Worm (Caenorhabditis elegans) whole organism, L4 larva: Measurements from ENCODE around the gene amt-4.

Source experiments
- T26A8.4 ChIP-seq: fragments of 200-800 bp; sonication (Bioruptor generic); IDR thresholded peaks from 2 replicates; pipeline ENCODE4 v1.3.6; 2022; ENCODE audit warnings: missing genetic modification characterization, missing compliant biosample characterization
- ZK546.5 ChIP-seq, 2 experiments: sonication (generic microtip); optimal IDR thresholded peaks; 2 replicates each; lab custom pipeline; 2017; ENCODE audit warnings: missing biosample characterization in 2 of 2, missing genetic modification characterization in 2 of 2
- aha-1 ChIP-seq: fragments of 150-350 bp; peaks from one replicate; lab custom pipeline; 2014; ENCODE audit warnings: missing biosample characterization, missing genetic modification characterization
- arid-1 ChIP-seq: fragments of 200-800 bp; sonication (Bioruptor generic); conservative IDR thresholded peaks from 2 replicates; pipeline ENCODE4 v1.3.6; 2022; ENCODE audit warnings: missing genetic modification reagents, missing genetic modification characterization, missing compliant biosample characterization
- ceh-20 ChIP-seq: fragments of 200-800 bp; sonication (Bioruptor generic); IDR thresholded peaks from 2 replicates; pipeline ENCODE4 v1.3.6; 2022; ENCODE audit warnings: missing genetic modification reagents, missing genetic modification characterization, missing compliant biosample characterization
- ceh-28 ChIP-seq: fragments of 150-350 bp; optimal IDR thresholded peaks from 2 replicates; lab custom pipeline; 2014; ENCODE audit warnings: missing biosample characterization, missing genetic modification reagents, missing genetic modification characterization
- ceh-44 ChIP-seq: fragments of 200-800 bp; sonication (Bioruptor generic); IDR thresholded peaks from 2 replicates; pipeline ENCODE4 v1.3.6; 2022; ENCODE audit warnings: missing genetic modification reagents, missing genetic modification characterization, missing compliant biosample characterization
- ceh-62 ChIP-seq: sonication (generic microtip); optimal IDR thresholded peaks from 2 replicates; lab custom pipeline; 2017; ENCODE audit warnings: missing biosample characterization, missing genetic modification characterization
- ceh-82 ChIP-seq: sonication (generic microtip); optimal IDR thresholded peaks from 2 replicates; lab custom pipeline; 2017; ENCODE audit warnings: missing biosample characterization, missing genetic modification characterization
- cey-2 ChIP-seq: sonication (generic microtip); optimal IDR thresholded peaks from 3 replicates; lab custom pipeline; 2017; ENCODE audit warnings: missing genetic modification characterization, mild to moderate bottlenecking, missing compliant biosample characterization, antibody characterized with exemption, borderline replicate concordance; ENCODE audit not compliant: insufficient read depth
- daf-8 ChIP-seq: fragments of 200-800 bp; sonication (Bioruptor generic); IDR thresholded peaks from 2 replicates; pipeline ENCODE4 v1.3.6; 2022; ENCODE audit warnings: missing genetic modification characterization, missing compliant biosample characterization
- dmd-6 ChIP-seq: fragments of 200-800 bp; sonication (Bioruptor generic); IDR thresholded peaks from 2 replicates; pipeline ENCODE4 v1.3.6; 2022; ENCODE audit warnings: missing genetic modification reagents, missing genetic modification characterization, missing compliant biosample characterization
- dpl-1 ChIP-seq: fragments of 150-350 bp; optimal IDR thresholded peaks from 2 replicates; lab custom pipeline; 2014; ENCODE audit warnings: missing biosample characterization, missing genetic modification reagents, missing genetic modification characterization
- duxl-1 ChIP-seq: sonication (generic microtip); optimal IDR thresholded peaks from 2 replicates; lab custom pipeline; 2016; ENCODE audit warnings: mild to moderate bottlenecking, missing genetic modification characterization, moderate library complexity, missing compliant biosample characterization; ENCODE audit not compliant: poor library complexity
- dve-1 ChIP-seq: sonication (generic microtip); optimal IDR thresholded peaks from 2 replicates; lab custom pipeline; 2017; ENCODE audit warnings: antibody characterized with exemption, mild to moderate bottlenecking, missing genetic modification characterization, missing compliant biosample characterization; ENCODE audit not compliant: insufficient read depth
- egl-43 ChIP-seq: fragments of 200-800 bp; sonication (Bioruptor generic); IDR thresholded peaks from 2 replicates; pipeline ENCODE4 v1.3.6; 2022; ENCODE audit warnings: missing genetic modification reagents, missing genetic modification characterization, missing compliant biosample characterization
- fkh-10 ChIP-seq: fragments of 150-350 bp; optimal IDR thresholded peaks from 2 replicates; lab custom pipeline; 2014; ENCODE audit warnings: missing biosample characterization, missing genetic modification reagents, missing genetic modification characterization
- hif-1 ChIP-seq, 2 experiments: sonication (generic microtip); optimal IDR thresholded peaks; 2 replicates each; lab custom pipeline; 2016 to 2017; ENCODE audit warnings: missing compliant biosample characterization in 2 of 2, missing genetic modification characterization in 2 of 2, missing genetic modification reagents in 2 of 2, missing genotype in 2 of 2, mild to moderate bottlenecking in 1 of 2
- hlh-30 ChIP-seq: sonication (generic microtip); optimal IDR thresholded peaks from 2 replicates; lab custom pipeline; 2017; ENCODE audit warnings: antibody characterized with exemption, mild to moderate bottlenecking, missing genetic modification characterization, missing compliant biosample characterization; ENCODE audit not compliant: insufficient read depth
- hmg-1.1 ChIP-seq: fragments of 200-800 bp; sonication (Bioruptor generic); IDR thresholded peaks from 2 replicates; pipeline ENCODE4 v1.3.6; 2022; ENCODE audit warnings: missing genetic modification reagents, missing genetic modification characterization, missing compliant biosample characterization
- jun-1 ChIP-seq: fragments of 150-350 bp; optimal IDR thresholded peaks from 2 replicates; lab custom pipeline; 2014; ENCODE audit warnings: missing biosample characterization, missing genetic modification reagents, missing genetic modification characterization
- lin-13 ChIP-seq: fragments of 150-350 bp; optimal IDR thresholded peaks from 2 replicates; lab custom pipeline; 2014; ENCODE audit warnings: missing biosample characterization, missing genetic modification reagents, missing genetic modification characterization
- lin-38 ChIP-seq: fragments of 200-800 bp; sonication (Bioruptor generic); IDR thresholded peaks from 2 replicates; pipeline ENCODE4 v1.3.6; 2022; ENCODE audit warnings: missing genetic modification reagents, missing genetic modification characterization, missing compliant biosample characterization
- lir-3 ChIP-seq: sonication (generic microtip); optimal IDR thresholded peaks from 2 replicates; lab custom pipeline; 2016; ENCODE audit warnings: mild to moderate bottlenecking, missing genetic modification characterization, missing compliant biosample characterization
- lsy-2 ChIP-seq, 2 experiments: fragments of 150-350 bp in 1 of 2; sonication (generic microtip) in 1 of 2; optimal IDR thresholded peaks; 2 replicates each; lab custom pipeline; 2014 to 2017; ENCODE audit warnings: missing biosample characterization in 2 of 2, missing genetic modification characterization in 2 of 2
- mdl-1 ChIP-seq, 2 experiments: fragments of 150-350 bp in 1 of 2; sonication (generic microtip) in 1 of 2; optimal IDR thresholded peaks; 2 replicates each; lab custom pipeline; 2014 to 2017; ENCODE audit warnings: missing biosample characterization in 2 of 2, missing genetic modification characterization in 2 of 2
- mep-1 ChIP-seq: fragments of 150-350 bp; sonication (generic microtip); optimal IDR thresholded peaks from 3 replicates; lab custom pipeline; 2014; ENCODE audit warnings: missing biosample characterization, missing genetic modification characterization
- mes-2 ChIP-seq: sonication (generic microtip); optimal IDR thresholded peaks from 2 replicates; lab custom pipeline; 2016; ENCODE audit warnings: missing genotype, mild to moderate bottlenecking, missing genetic modification characterization, missing compliant biosample characterization; ENCODE audit not compliant: poor library complexity, severe bottlenecking
- mxl-3 ChIP-seq: fragments of 200-800 bp; sonication (Bioruptor generic); optimal IDR thresholded peaks from 2 replicates; lab custom pipeline; 2018; ENCODE audit warnings: mild to moderate bottlenecking, missing genetic modification characterization, missing compliant biosample characterization
- nhr-102 ChIP-seq: sonication (generic microtip); optimal IDR thresholded peaks from 2 replicates; lab custom pipeline; 2016; ENCODE audit warnings: mild to moderate bottlenecking, missing genetic modification characterization, moderate library complexity, missing compliant biosample characterization
- nhr-25 ChIP-seq: sonication (generic microtip); optimal IDR thresholded peaks from 2 replicates; lab custom pipeline; 2017; ENCODE audit warnings: missing genetic modification characterization, mild to moderate bottlenecking, missing compliant biosample characterization, antibody characterized with exemption, moderate library complexity, borderline replicate concordance; ENCODE audit not compliant: insufficient read depth
- nhr-28 ChIP-seq: fragments of 150-350 bp; optimal IDR thresholded peaks from 2 replicates; lab custom pipeline; 2014; ENCODE audit warnings: missing biosample characterization, missing genetic modification characterization
- nhr-6 ChIP-seq: fragments of 150-350 bp; optimal IDR thresholded peaks from 2 replicates; lab custom pipeline; 2014; ENCODE audit warnings: missing biosample characterization, missing genetic modification characterization
- pha-4 ChIP-seq, 2 experiments: fragments of 150-350 bp in 1 of 2; fragments of 200-800 bp in 1 of 2; sonication (Bioruptor generic) in 1 of 2; IDR thresholded peaks in 1 of 2; optimal IDR thresholded peaks in 1 of 2; 2 replicates each; pipeline versions ENCODE4 v1.3.6 to Lab custom; 2014 to 2022; ENCODE audit warnings: missing genetic modification characterization in 2 of 2, missing genetic modification reagents in 2 of 2, missing biosample characterization in 1 of 2, missing compliant biosample characterization in 1 of 2
- php-3 ChIP-seq: fragments of 200-800 bp; sonication (Bioruptor generic); IDR thresholded peaks from 2 replicates; pipeline ENCODE4 v1.3.6; 2022; ENCODE audit warnings: missing genetic modification reagents, missing genetic modification characterization, missing compliant biosample characterization
- rbr-2 ChIP-seq: sonication (generic microtip); optimal IDR thresholded peaks from 2 replicates; lab custom pipeline; 2016; ENCODE audit warnings: missing genotype, missing genetic modification characterization, missing compliant biosample characterization
- saeg-2 ChIP-seq: fragments of 200-800 bp; sonication (Bioruptor generic); IDR thresholded peaks from 2 replicates; pipeline ENCODE4 v1.3.6; 2022; ENCODE audit warnings: missing genetic modification reagents, missing genetic modification characterization, missing compliant biosample characterization
- spr-1 ChIP-seq: sonication (generic microtip); optimal IDR thresholded peaks from 2 replicates; lab custom pipeline; 2016; ENCODE audit warnings: mild to moderate bottlenecking, missing genetic modification characterization, missing compliant biosample characterization
- tra-1 ChIP-seq: fragments of 200-800 bp; sonication (Bioruptor generic); IDR thresholded peaks from 2 replicates; pipeline ENCODE4 v1.3.6; 2022; ENCODE audit warnings: missing genetic modification reagents, missing genetic modification characterization, missing compliant biosample characterization
- unc-130 ChIP-seq: sonication (generic microtip); optimal IDR thresholded peaks from 2 replicates; lab custom pipeline; 2016; ENCODE audit warnings: missing genetic modification reagents, missing genetic modification characterization, missing compliant biosample characterization
- vab-7 ChIP-seq: fragments of 200-800 bp; sonication (Bioruptor generic); IDR thresholded peaks from 2 replicates; pipeline ENCODE4 v1.3.6; 2022; ENCODE audit warnings: missing genetic modification reagents, missing genetic modification characterization, missing compliant biosample characterization
- zip-11 ChIP-seq: fragments of 200-800 bp; sonication (Bioruptor generic); IDR thresholded peaks from 2 replicates; pipeline ENCODE4 v1.3.6; 2022; ENCODE audit warnings: missing genetic modification characterization, missing compliant biosample characterization
- ztf-11 ChIP-seq: fragments of 150-350 bp; optimal IDR thresholded peaks from 2 replicates; lab custom pipeline; 2014; ENCODE audit warnings: missing biosample characterization, missing genetic modification characterization

amt-4 gene

DNA sequence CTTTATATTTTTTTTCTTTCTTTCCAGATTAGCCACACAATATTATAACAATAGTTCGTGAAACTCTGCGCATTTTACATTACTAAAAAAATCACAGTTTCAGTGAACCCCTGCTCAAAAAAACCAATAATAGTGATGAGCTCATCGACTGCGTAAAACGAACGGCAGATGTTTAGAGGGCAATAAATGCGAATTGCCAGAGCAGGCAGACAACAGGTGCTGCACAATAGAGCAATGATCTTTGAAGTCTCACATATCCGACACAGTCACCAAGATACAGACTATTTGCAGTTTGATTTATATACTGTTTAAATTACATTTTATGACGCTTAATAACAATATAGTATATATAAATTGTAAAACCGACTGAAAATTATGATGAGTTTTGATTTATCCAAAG lies 44.5 kb downstream of the amt-4 start:
- TF ChIP-seq ZK546.5 (tag; optimal IDR thresholded peaks at IDR 0.05; lab: Kevin White, UChicago) (no peak), aha-1 (tag; lab: Kevin White, UChicago) (peak; percentile 17)

DNA sequence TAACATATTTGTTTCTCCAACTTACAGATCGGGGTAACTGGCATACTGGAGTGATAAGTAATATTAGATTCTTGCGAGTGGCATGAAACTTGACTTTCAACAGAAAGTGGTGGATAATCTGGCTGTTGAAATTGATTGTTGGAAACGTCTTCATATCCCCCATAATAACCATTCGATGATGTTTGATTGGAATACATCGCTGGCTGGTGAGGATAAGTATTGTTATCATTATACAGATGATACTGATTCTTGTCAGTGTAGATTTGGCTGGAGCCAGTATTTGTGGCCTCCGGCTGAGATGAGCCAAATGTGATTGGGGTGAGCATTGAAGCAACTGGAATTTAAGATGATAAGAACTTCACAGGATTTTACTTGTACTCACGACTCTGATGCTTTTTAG lies 49.9 kb downstream of the amt-4 start:
- TF ChIP-seq aha-1 (tag; lab: Kevin White, UChicago) (peak; percentile 97), spr-1 (tag; lab: Kevin White, UChicago) (no peak)

DNA sequence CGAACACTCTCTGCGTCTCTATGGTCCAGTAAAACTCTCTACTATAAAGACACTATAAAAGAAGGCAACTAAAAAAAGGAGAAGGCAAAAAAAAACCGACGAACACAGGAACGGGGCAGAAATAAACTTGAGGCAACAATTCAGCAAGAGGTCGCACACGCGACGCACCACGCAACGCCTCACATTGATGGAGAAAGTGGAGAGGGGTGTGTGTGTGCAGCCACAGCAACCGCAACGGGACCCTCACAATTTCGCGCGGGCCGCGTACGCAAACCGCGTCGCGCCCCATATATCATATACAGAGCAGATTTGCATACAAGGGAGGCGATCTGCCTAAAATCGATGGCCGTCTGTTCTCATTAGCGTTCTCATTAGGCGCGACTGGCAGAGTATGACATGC lies 51.7 kb downstream of the amt-4 start:
- TF ChIP-seq duxl-1, result no peak
- TF ChIP-seq ZK546.5 (tag; optimal IDR thresholded peaks at IDR 0.05; lab: Kevin White, UChicago), result no peak
- no peak for TF ChIP-seq ceh-62 (tag; lab: Kevin White, UChicago)
- no peak for TF ChIP-seq daf-8 (GFP tag; lab: Robert Waterston, UW)
- TF ChIP-seq ztf-11 (tag; lab: Kevin White, UChicago), result no peak
- TF ChIP-seq hif-1 (tag; optimal IDR thresholded peaks at IDR 0.05; lab: Kevin White, UChicago), result peak in 1 of 2 experiments; percentile 29
- peak; percentile 30 for TF ChIP-seq mes-2 (tag; lab: Kevin White, UChicago)
- no peak for TF ChIP-seq unc-130 (GFP tag; lab: Kevin White, UChicago)
- no peak for TF ChIP-seq dmd-6 (GFP tag; lab: Robert Waterston, UW)
- TF ChIP-seq ceh-44 (GFP tag; lab: Robert Waterston, UW), result 0 out of 2 replicates have a peak, but pooled peaks have one; percentile 2
- TF ChIP-seq hlh-30, result peak; percentile 13
- TF ChIP-seq aha-1 (tag; lab: Kevin White, UChicago), result peak; percentile 66
- no peak for TF ChIP-seq fkh-10 (GFP tag; lab: Kevin White, UChicago)
- TF ChIP-seq lin-13 (GFP tag; lab: Kevin White, UChicago), result peak; percentile 1
- TF ChIP-seq lir-3 (tag; lab: Kevin White, UChicago), result no peak
- TF ChIP-seq T26A8.4 (GFP tag; lab: Robert Waterston, UW), result no peak
- TF ChIP-seq mep-1 (tag; lab: Kevin White, UChicago), result peak; percentile 50
- no peak for TF ChIP-seq lin-38 (GFP tag; lab: Robert Waterston, UW)
- no peak for TF ChIP-seq zip-11 (GFP tag; lab: Robert Waterston, UW)
- TF ChIP-seq ceh-20, result peak; percentile 65; the same call in 1 of the 2 replicates
- TF ChIP-seq vab-7, result peak; percentile 25; the same call in 1 of the 2 replicates
- peak; percentile 11 for TF ChIP-seq dve-1
- no peak for TF ChIP-seq spr-1 (tag; lab: Kevin White, UChicago)
- peak in 1 of 2 experiments; percentile 33 for TF ChIP-seq lsy-2 (tag; optimal IDR thresholded peaks at IDR 0.05; lab: Kevin White, UChicago)
- peak in 1 of 2 experiments; percentile 15 for TF ChIP-seq mdl-1 (tag; optimal IDR thresholded peaks at IDR 0.05; lab: Kevin White, UChicago)
- no peak for TF ChIP-seq saeg-2 (GFP tag; lab: Robert Waterston, UW)
- peak; percentile 22; the same call in 1 of the 2 replicates for TF ChIP-seq tra-1 (GFP tag; lab: Robert Waterston, UW)
- no peak for TF ChIP-seq nhr-102 (tag; lab: Kevin White, UChicago)
- peak; percentile 4 for TF ChIP-seq nhr-25
- peak; percentile 23 for TF ChIP-seq dpl-1 (GFP tag; lab: Kevin White, UChicago)
- no peak for TF ChIP-seq arid-1
- TF ChIP-seq nhr-28, result no peak
- no peak for TF ChIP-seq ceh-82 (tag; lab: Kevin White, UChicago)
- TF ChIP-seq hmg-1.1, result peak; percentile 81
- TF ChIP-seq egl-43 (GFP tag; lab: Robert Waterston, UW), result 0 out of 2 replicates have a peak, but pooled peaks have one; percentile 59
- no peak for TF ChIP-seq pha-4 (GFP tag; IDR thresholded peaks at IDR 0.05; lab: Robert Waterston, UW)
- no peak for TF ChIP-seq pha-4 (tag; optimal IDR thresholded peaks at IDR 0.05; lab: Kevin White, UChicago)
- no peak for TF ChIP-seq jun-1 (tag; lab: Kevin White, UChicago)
- peak; percentile 14 for TF ChIP-seq mxl-3 (GFP tag; lab: Kevin White, UChicago)
- no peak for TF ChIP-seq ceh-28 (tag; lab: Kevin White, UChicago)
- peak; percentile 46 for TF ChIP-seq rbr-2 (tag; lab: Kevin White, UChicago)
- no peak for TF ChIP-seq cey-2 (tag; lab: Kevin White, UChicago)
- TF ChIP-seq php-3 (GFP tag; lab: Robert Waterston, UW), result 0 out of 2 replicates have a peak, but pooled peaks have one; percentile 18
- TF ChIP-seq nhr-6 (tag; lab: Kevin White, UChicago), result peak; percentile 27
- TF ChIP-seq, all 104 proteins: peak for 21
